Worm (Caenorhabditis elegans): ENCODE results near the gene F36F12.1.

The F36F12.1 gene

DNA sequence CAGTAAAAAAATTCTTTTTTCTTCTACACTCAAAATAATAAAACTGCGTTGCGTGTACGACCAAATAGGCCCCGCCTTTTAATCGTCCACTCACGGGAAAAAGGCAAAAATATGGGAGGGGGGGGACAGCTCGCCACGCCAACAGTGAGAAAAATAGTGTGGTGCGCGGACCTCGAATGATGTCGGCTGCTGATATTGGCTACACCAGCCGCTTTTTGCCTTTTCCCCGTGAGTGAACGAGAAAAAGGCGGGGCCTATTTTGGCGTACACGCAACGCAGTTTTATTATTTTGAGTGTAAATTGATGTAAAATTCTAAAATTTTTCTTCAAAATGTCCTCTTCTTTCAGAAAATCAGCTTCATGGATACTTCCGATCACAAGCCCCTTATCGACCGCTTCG, 12.7 kb downstream of the F36F12.1 start, which contains the start of gene ztf-28:
Gene ztf-28, plus strand, starts transcription at position 349 of the 400 bp plus-strand sequence.
- peak; percentile 48; the same call in 1 of the 2 replicates for TF ChIP-seq Y48G9A.11 (GFP tag; IDR thresholded peaks at IDR 0.05)
- 0 out of 2 replicates have a peak, but pooled peaks have one; percentile 8 for TF ChIP-seq lin-38 (GFP tag; IDR thresholded peaks at IDR 0.05)
- peak; percentile 69 for TF ChIP-seq aha-1 (tag)

DNA sequence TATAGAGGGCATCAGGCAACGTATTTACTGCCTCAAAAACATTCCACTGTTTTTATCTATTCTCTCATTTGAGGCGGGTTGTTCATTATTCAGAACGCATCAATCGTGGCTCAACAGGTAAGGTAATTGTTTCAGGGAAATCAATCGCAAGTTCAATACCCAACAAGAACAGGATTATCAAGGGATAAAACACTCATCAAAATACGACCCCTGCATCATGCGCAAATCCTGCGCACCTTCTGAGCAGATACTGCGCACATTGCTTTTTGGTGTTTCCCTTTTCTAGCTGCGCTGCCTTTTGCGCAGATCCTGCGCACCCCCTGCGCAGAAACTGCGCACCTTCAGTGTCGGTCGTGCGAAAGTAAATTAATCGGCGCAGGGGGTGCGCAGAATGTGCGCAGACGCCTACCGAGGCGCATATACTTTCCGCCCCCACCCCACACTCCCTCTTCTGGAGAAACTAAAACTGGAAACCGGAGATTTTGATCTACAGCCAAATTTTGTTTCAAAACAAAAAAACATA, 17.2 kb downstream of the F36F12.1 start, which contains the start of gene F36F12.3:
Gene F36F12.3, plus strand, starts transcription at position 51 of the 523 bp plus-strand sequence.
- TF ChIP-seq egl-43 (GFP tag; IDR thresholded peaks at IDR 0.05) (peak; percentile 65; the same call in 1 of the 2 replicates), set-16 (GFP tag; IDR thresholded peaks at IDR 0.05) (peak; percentile 78), F44E2.7 (GFP tag; IDR thresholded peaks at IDR 0.05) (0 out of 2 replicates have a peak, but pooled peaks have one; percentile 33)

DNA sequence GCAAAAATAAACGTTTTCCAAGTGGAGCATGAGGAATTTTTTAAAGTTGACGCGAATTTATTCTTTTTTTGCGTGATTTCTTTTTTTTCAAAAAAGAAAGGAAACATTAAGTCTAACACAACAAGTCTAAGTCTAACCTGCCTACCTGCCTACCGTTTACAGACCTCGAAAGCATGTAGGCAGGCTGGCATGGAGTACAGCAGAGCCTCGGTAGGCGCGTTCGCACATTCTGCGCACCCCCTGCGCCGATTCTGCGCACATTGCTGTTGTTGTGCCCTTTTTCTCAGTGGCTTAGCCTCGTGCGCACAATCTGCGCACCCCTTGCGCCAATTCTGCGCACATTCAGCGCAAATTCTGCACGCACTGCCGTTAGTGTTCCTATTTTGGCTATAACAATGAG, 19.1 kb downstream of the F36F12.1 start:
- peak; percentile 93 for TF ChIP-seq aha-1 (tag)
- peak; percentile 48; the same call in 1 of the 2 replicates for TF ChIP-seq set-16 (GFP tag; IDR thresholded peaks at IDR 0.05)
- TF ChIP-seq nhr-11 (tag; optimal IDR thresholded peaks at IDR 0.05), result no peak

DNA sequence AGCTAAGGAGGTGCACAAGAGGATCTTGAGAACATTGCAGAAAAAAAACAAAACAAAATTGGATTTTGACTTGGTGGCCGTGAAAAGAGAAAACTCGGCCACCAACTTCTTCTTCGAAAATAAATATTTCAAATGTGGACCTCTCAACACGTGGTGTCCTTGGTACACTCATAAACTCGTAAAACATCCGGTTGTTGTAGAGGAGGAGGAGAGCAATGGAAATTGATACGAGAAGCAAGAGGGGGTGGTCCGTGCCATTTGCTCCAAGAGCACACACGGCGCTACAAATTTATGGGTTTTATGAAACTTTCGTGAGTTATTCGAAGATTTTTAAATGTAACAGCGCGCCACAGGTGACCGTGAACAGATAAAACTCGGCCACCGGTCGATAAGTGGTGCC, 21.1 kb downstream of the F36F12.1 start:
- TF ChIP-seq lsy-2 (tag; optimal IDR thresholded peaks at IDR 0.05), result no peak
- no peak for TF ChIP-seq jun-1 (tag; optimal IDR thresholded peaks at IDR 0.05)
- TF ChIP-seq lim-7 (GFP tag; IDR thresholded peaks at IDR 0.05), result no peak
- no peak for TF ChIP-seq Y105C5A.15 (GFP tag; IDR thresholded peaks at IDR 0.05)
- TF ChIP-seq sdz-12 (GFP tag; optimal IDR thresholded peaks at IDR 0.05), result no peak
- no peak for TF ChIP-seq ceh-82 (tag; optimal IDR thresholded peaks at IDR 0.05)
- no peak for TF ChIP-seq egl-27 (tag; optimal IDR thresholded peaks at IDR 0.05)
- no peak for TF ChIP-seq ama-1 (optimal IDR thresholded peaks at IDR 0.05)
- TF ChIP-seq lin-29 (GFP tag; IDR thresholded peaks at IDR 0.05), result no peak
- TF ChIP-seq lin-1 (GFP tag; IDR thresholded peaks at IDR 0.05), result no peak
- TF ChIP-seq T20F7.1 (GFP tag; optimal IDR thresholded peaks at IDR 0.05), result no peak
- TF ChIP-seq dpl-1 (GFP tag; optimal IDR thresholded peaks at IDR 0.05), result no peak
- no peak for TF ChIP-seq ceh-44 (GFP tag; IDR thresholded peaks at IDR 0.05)
- TF ChIP-seq madf-5 (GFP tag; IDR thresholded peaks at IDR 0.05), result no peak
- no peak for TF ChIP-seq daf-12 (tag; optimal IDR thresholded peaks at IDR 0.05)
- no peak for TF ChIP-seq madf-9 (GFP tag; conservative IDR thresholded peaks at IDR 0.05)
- no peak for TF ChIP-seq saeg-2 (GFP tag; IDR thresholded peaks at IDR 0.05)
- TF ChIP-seq nhr-11 (tag; optimal IDR thresholded peaks at IDR 0.05), result no peak
- no peak for TF ChIP-seq F37D6.2 (tag; optimal IDR thresholded peaks at IDR 0.05)

DNA sequence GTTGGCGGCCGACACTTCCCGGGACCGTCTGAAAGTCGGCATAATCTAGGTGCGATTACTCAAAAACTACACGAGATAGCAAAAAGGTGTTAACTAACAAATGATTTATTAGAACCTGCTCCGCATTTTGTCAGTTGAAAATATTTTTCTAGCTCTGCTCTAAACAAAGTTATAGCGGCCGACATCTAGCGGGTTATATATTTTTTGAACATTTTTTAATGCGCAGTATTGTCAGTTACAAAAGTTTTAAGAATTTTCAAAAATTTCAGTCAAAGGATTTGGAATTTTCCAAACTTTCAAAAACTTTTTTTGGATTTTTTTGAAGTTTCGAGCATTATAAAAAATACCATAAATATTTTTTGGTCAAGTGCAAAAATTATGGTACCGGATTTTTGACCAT, 21.7 kb downstream of the F36F12.1 start:
- TF ChIP-seq madf-9 (GFP tag; conservative IDR thresholded peaks at IDR 0.05) (no peak), aha-1 (tag) (peak; percentile 68), ceh-44 (GFP tag; IDR thresholded peaks at IDR 0.05) (no peak)

DNA sequence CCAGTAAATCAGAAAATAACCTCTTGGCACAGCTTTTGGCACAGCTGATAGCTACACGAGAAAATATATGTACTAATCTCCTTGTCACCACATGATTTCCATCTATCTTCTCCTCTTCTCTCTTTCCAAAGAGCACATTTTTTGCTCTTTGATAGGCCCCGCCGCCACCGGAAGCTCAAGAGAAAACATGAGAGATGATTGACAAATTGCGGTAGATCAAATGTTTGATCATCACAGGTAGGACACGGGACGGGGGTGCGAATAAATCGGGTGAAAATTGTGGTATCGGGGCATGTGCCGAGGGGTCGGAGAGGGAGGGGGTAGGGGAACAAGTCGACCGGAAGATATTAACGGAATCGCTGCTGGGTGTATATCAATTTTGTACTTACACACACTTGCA, 27.0 kb downstream of the F36F12.1 start:
- TF ChIP-seq cey-2 (tag; optimal IDR thresholded peaks at IDR 0.05; ENCODE audit: borderline replicate concordance, insufficient read depth) (no peak), nhr-48 (tag; optimal IDR thresholded peaks at IDR 0.05) (no peak), dmd-6 (GFP tag; IDR thresholded peaks at IDR 0.05) (peak; percentile 20; the same call in 1 of the 2 replicates), hmg-1.1 (GFP tag; IDR thresholded peaks at IDR 0.05) (no peak), hlh-11 (tag; optimal IDR thresholded peaks at IDR 0.05) (peak; percentile 73), ztf-7 (tag; optimal IDR thresholded peaks at IDR 0.05) (no peak), unc-62 (GFP tag; optimal IDR thresholded peaks at IDR 0.05 in 1 of 2) (no peak), unc-62 (tag; optimal IDR thresholded peaks at IDR 0.05) (no peak), hlh-30 (tag; optimal IDR thresholded peaks at IDR 0.05; ENCODE audit: insufficient read depth) (peak; percentile 54), F44E2.7 (GFP tag; IDR thresholded peaks at IDR 0.05) (no peak), nhr-41 (GFP tag; IDR thresholded peaks at IDR 0.05) (no peak), nhr-11 (tag; optimal IDR thresholded peaks at IDR 0.05) (peak; percentile 43), mes-2 (tag; optimal IDR thresholded peaks at IDR 0.05; ENCODE audit: poor library complexity, severe bottlenecking) (no peak), ces-1 (GFP tag; optimal IDR thresholded peaks at IDR 0.05) (no peak), mxl-3 (GFP tag; optimal IDR thresholded peaks at IDR 0.05) (peak; percentile 32)

Measured in whole organism, L4 larva.